Fruit fly (Drosophila melanogaster) whole organism, pupa: ENCODE data around the gene bnk.

Experiments used
- CG15710 ChIP-seq: fragments of 200-800 bp; sonication (Bioruptor generic); optimal IDR thresholded peaks from 2 replicates; lab custom pipeline; 2018; ENCODE audit warnings: missing biosample characterization, mild to moderate bottlenecking, missing genetic modification characterization, moderate library complexity
- CG8159 ChIP-seq: fragments of 200-800 bp; sonication (Bioruptor generic); optimal IDR thresholded peaks from 3 replicates; lab custom pipeline; 2018; ENCODE audit warnings: missing biosample characterization, mild to moderate bottlenecking, missing genetic modification characterization, moderate library complexity
- fd96Ca ChIP-seq: fragments of 200-800 bp; sonication (Bioruptor generic); IDR thresholded peaks from 3 replicates; pipeline ENCODE4 v1.3.6; 2022; ENCODE audit warnings: missing biosample characterization, missing genetic modification characterization
- rn ChIP-seq: fragments of 200-800 bp; sonication (Bioruptor generic); IDR thresholded peaks from 2 replicates; pipeline ENCODE4 v1.3.6; 2022; ENCODE audit warnings: missing biosample characterization, missing genetic modification characterization

DNA sequence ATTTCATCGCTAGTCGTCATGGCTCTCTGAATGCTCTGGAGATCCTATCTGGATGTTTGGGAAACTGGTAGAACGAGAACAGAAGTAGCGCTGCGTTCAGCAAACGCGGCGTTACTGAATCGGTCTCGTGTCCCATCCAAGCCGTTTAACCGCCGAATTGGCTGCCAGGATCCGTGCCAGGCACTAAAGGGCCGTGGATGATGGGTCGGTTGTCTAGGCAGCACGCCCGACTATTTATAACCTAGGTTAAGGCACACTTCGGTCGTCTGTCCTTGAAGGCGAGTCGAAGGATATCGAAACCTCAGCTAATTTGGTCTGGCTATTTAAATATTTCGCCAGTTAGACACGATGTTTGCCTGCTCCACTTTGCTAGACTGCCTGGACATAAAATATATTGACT is 42.1 kb downstream of the bnk start, which contains the start of gene CG15564:
- TF ChIP-seq CG15710 (tag; lab: Kevin White, UChicago), result no peak
- TF ChIP-seq rn (GFP tag; lab: Robert Waterston, UW), result no peak
- TF ChIP-seq CG8159, result no peak
- no peak for TF ChIP-seq fd96Ca (GFP tag; lab: Robert Waterston, UW)
